Worm (Caenorhabditis elegans): Measurements from ENCODE around the gene nhr-272.

The nhr-272 gene

ce11 chrX:12664987-12665451, 39.6 kb downstream of the nhr-272 start:
- TF ChIP-seq nhr-47 (tag; optimal IDR thresholded peaks at IDR 0.05) (peak; percentile 88), egl-27 (tag; optimal IDR thresholded peaks at IDR 0.05) (peak in 1 of 2 experiments; percentile 49), pag-3 (tag; optimal IDR thresholded peaks at IDR 0.05; ENCODE audit: borderline replicate concordance, insufficient read depth) (no peak), ceh-8 (GFP tag; optimal IDR thresholded peaks at IDR 0.05) (peak; percentile 31), lin-13 (GFP tag; optimal IDR thresholded peaks at IDR 0.05) (peak; percentile 24), aly-2 (tag; optimal IDR thresholded peaks at IDR 0.05) (peak; percentile 68), efl-1 (optimal IDR thresholded peaks at IDR 0.05) (peak; percentile 17 to 18), efl-1 (GFP tag; optimal IDR thresholded peaks at IDR 0.05 in 1 of 2) (peak in 1 of 2 experiments; percentile 93), sup-37 (GFP tag; optimal IDR thresholded peaks at IDR 0.05) (no peak), fos-1 (tag; optimal IDR thresholded peaks at IDR 0.05) (peak; percentile 42), grh-1 (GFP tag; IDR thresholded peaks at IDR 0.05) (peak; percentile 48; the same call in 1 of the 2 replicates), lin-14 (GFP tag; optimal IDR thresholded peaks at IDR 0.05) (peak; percentile 68), lir-3 (tag; optimal IDR thresholded peaks at IDR 0.05; ENCODE audit: poor library complexity) (peak; percentile 68), Y116A8C.19 (tag; optimal IDR thresholded peaks at IDR 0.05; ENCODE audit: borderline replicate concordance) (no peak), egl-13 (tag; optimal IDR thresholded peaks at IDR 0.05) (peak; percentile 66), hpl-2 (GFP tag; optimal IDR thresholded peaks at IDR 0.05) (peak; percentile 21), sptf-1 (tag; optimal IDR thresholded peaks at IDR 0.05) (no peak), nhr-19 (GFP tag; conservative IDR thresholded peaks at IDR 0.05) (peak; percentile 78), ztf-4 (tag; optimal IDR thresholded peaks at IDR 0.05) (peak; percentile 71), elt-3 (tag; optimal IDR thresholded peaks at IDR 0.05) (peak in 2 of 6 experiments; percentile 20 to 31), isw-1 (GFP tag; IDR thresholded peaks at IDR 0.05) (peak; percentile 33; the same call in 1 of the 2 replicates), irx-1 (tag; optimal IDR thresholded peaks at IDR 0.05) (peak; percentile 50), snpc-4 (tag; optimal IDR thresholded peaks at IDR 0.05) (peak; percentile 7), sox-4 (tag; optimal IDR thresholded peaks at IDR 0.05) (peak; percentile 50), lin-35 (GFP tag; optimal IDR thresholded peaks at IDR 0.05) (peak; percentile 26 to 56), unc-62 (GFP tag; optimal IDR thresholded peaks at IDR 0.05) (no peak), mef-2 (tag; optimal IDR thresholded peaks at IDR 0.05) (peak; percentile 27), aha-1 (tag; optimal IDR thresholded peaks at IDR 0.05) (no peak), C16A3.4 (tag; optimal IDR thresholded peaks at IDR 0.05) (peak; percentile 51), nhr-71 (tag; optimal IDR thresholded peaks at IDR 0.05) (peak; percentile 83), skn-1 (tag; optimal IDR thresholded peaks at IDR 0.05) (peak; percentile 8), fkh-10 (GFP tag; optimal IDR thresholded peaks at IDR 0.05) (peak; percentile 53), nhr-77 (tag; optimal IDR thresholded peaks at IDR 0.05) (peak; percentile 65), nhr-237 (tag; optimal IDR thresholded peaks at IDR 0.05) (no peak), fkh-4 (tag; optimal IDR thresholded peaks at IDR 0.05; ENCODE audit: borderline replicate concordance) (no peak), nhr-90 (tag; optimal IDR thresholded peaks at IDR 0.05; ENCODE audit: poor library complexity) (peak; percentile 53), zag-1 (tag; optimal IDR thresholded peaks at IDR 0.05) (no peak), rnt-1 (tag; optimal IDR thresholded peaks at IDR 0.05) (peak; percentile 76), C04F5.9 (tag; optimal IDR thresholded peaks at IDR 0.05) (no peak), mdl-1 (tag; optimal IDR thresholded peaks at IDR 0.05) (peak in 1 of 2 experiments; percentile 82), xbp-1 (tag; optimal IDR thresholded peaks at IDR 0.05) (peak; percentile 66), dpl-1 (GFP tag; optimal IDR thresholded peaks at IDR 0.05) (peak in 2 of 3 experiments; percentile 20 to 32), unc-86 (tag; optimal IDR thresholded peaks at IDR 0.05) (peak; percentile 54), ztf-11 (tag; optimal IDR thresholded peaks at IDR 0.05) (peak in 1 of 2 experiments; percentile 59), mep-1 (tag; optimal IDR thresholded peaks at IDR 0.05) (peak; percentile 63), fkh-8 (tag; optimal IDR thresholded peaks at IDR 0.05) (peak; percentile 65), dsc-1 (tag; optimal IDR thresholded peaks at IDR 0.05) (peak; percentile 76), jun-1 (tag; optimal IDR thresholded peaks at IDR 0.05) (peak; percentile 40), unc-130 (tag; optimal IDR thresholded peaks at IDR 0.05) (peak; percentile 15), lsy-2 (tag; optimal IDR thresholded peaks at IDR 0.05) (peak; percentile 28 to 69), snu-23 (GFP tag; optimal IDR thresholded peaks at IDR 0.05) (peak; percentile 88), nhr-76 (tag; optimal IDR thresholded peaks at IDR 0.05) (no peak)
